Worm (Caenorhabditis elegans) whole organism, late embryonic: ENCODE data around the gene Y69A2AR.1.
"Not testable (repeated sequence)": the region's sequence is repeated elsewhere in the genome, so short reads cannot be mapped to it uniquely, and the experiment has no call there.

ENCODE experiments used
- ama-1 ChIP-seq: fragments of 150-350 bp; optimal IDR thresholded peaks from 2 replicates; lab custom pipeline; 2014
- ceh-19 ChIP-seq: fragments of 200-800 bp; sonication (Bioruptor generic); optimal IDR thresholded peaks from 2 replicates; lab custom pipeline; 2018; ENCODE audit warnings: mild to moderate bottlenecking, missing genetic modification characterization, missing compliant biosample characterization
- ceh-9 ChIP-seq: sonication (generic microtip); optimal IDR thresholded peaks from 2 replicates; lab custom pipeline; 2016; ENCODE audit warnings: mild to moderate bottlenecking, missing genetic modification characterization, inconsistent platforms, missing compliant biosample characterization
- fkh-10 ChIP-seq: fragments of 150-350 bp; optimal IDR thresholded peaks from 2 replicates; lab custom pipeline; 2014; ENCODE audit warnings: missing biosample characterization, missing genetic modification reagents, missing genetic modification characterization
- hlh-6 ChIP-seq: sonication (generic microtip); optimal IDR thresholded peaks from 2 replicates; lab custom pipeline; 2016; ENCODE audit warnings: missing genotype, missing genetic modification characterization, missing compliant biosample characterization
- pag-3 ChIP-seq: sonication (generic microtip); optimal IDR thresholded peaks from 2 replicates; lab custom pipeline; 2016; ENCODE audit warnings: missing compliant biosample characterization, missing genetic modification characterization, borderline replicate concordance
- pros-1 ChIP-seq: fragments of 150-350 bp; optimal IDR thresholded peaks from 2 replicates; lab custom pipeline; 2014; ENCODE audit warnings: missing biosample characterization, missing genetic modification reagents, missing genetic modification characterization
- sox-4 ChIP-seq: sonication (generic microtip); optimal IDR thresholded peaks from 2 replicates; lab custom pipeline; 2017; ENCODE audit warnings: mild to moderate bottlenecking, missing genetic modification characterization, inconsistent platforms, missing compliant biosample characterization
- tbx-2 ChIP-seq: sonication (generic microtip); optimal IDR thresholded peaks from 2 replicates; lab custom pipeline; 2016; ENCODE audit warnings: missing genetic modification characterization, missing compliant biosample characterization
- unc-86 ChIP-seq: sonication (generic microtip); optimal IDR thresholded peaks from 2 replicates; lab custom pipeline; 2016; ENCODE audit warnings: missing genetic modification characterization, missing compliant biosample characterization

- not testable (repeated sequence) for TF ChIP-seq pros-1; unc-86; hlh-6; sox-4; fkh-10; ama-1; ceh-19 (GFP tag; lab: Kevin White, UChicago); tbx-2 (tag; lab: Kevin White, UChicago); pag-3 (tag; lab: Kevin White, UChicago); ceh-9
Measured at ce11 chrIV:2674915-2675314, 8.1 kb downstream of the Y69A2AR.1 start, which contains the start of gene gpx-4.
